Worm (Caenorhabditis elegans) whole organism, L4/young adult: ENCODE data around the gene Y41C4A.7.

Experiments used
- W03F9.2 ChIP-seq: fragments of 150-350 bp; optimal IDR thresholded peaks from 2 replicates; lab custom pipeline; 2014; ENCODE audit warnings: missing biosample characterization, missing genetic modification characterization
- dao-5 ChIP-seq: sonication (generic microtip); optimal IDR thresholded peaks from 2 replicates; lab custom pipeline; 2016; ENCODE audit warnings: missing genotype, missing genetic modification characterization, moderate library complexity, missing compliant biosample characterization

DNA sequence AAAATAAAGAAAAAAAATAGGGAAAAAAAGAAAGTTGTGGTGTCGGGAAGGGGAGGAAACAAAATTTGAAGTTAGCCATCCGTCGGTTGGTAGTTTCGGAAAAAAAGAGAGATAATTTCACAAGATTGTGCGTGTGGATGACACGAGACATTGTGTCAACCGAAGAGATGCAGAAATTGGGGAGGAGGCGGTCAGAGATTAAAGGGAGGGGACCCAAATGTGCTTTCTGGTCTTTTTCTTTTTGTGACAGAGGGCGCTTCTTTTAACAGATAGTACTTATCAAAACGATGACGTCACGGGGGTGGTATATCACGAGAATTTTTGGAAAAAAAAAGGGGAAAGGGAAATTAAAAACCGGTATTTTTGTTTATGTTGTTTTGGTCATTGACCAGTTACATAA lies 39.8 kb downstream of the Y41C4A.7 start:
- TF ChIP-seq dao-5 (no peak), W03F9.2 (tag; lab: Kevin White, UChicago) (no peak)
